Fruit fly (Drosophila melanogaster) whole organism, embryonic: ENCODE data around the gene ZnT63C.
A peak's percentile ranks its signal among the peaks of the same experiment; 100 is the strongest.

ENCODE experiments used
- Awh ChIP-seq: fragments of 200-800 bp; sonication (Bioruptor generic); IDR thresholded peaks from 2 replicates; pipeline ENCODE4, ENCODE4 v1.3.6; 2022; ENCODE audit warnings: missing biosample characterization, missing genetic modification characterization
- Blimp-1 ChIP-seq: fragments of 200-800 bp; sonication (Bioruptor generic); optimal IDR thresholded peaks from 3 replicates; lab custom pipeline; 2018; ENCODE audit warnings: missing biosample characterization, missing genetic modification characterization, mild to moderate bottlenecking, moderate library complexity, missing genetic modification reagents
- CG10209 ChIP-seq: fragments of 200-800 bp; sonication (Bioruptor generic); optimal IDR thresholded peaks from 3 replicates; lab custom pipeline; 2017; ENCODE audit warnings: missing biosample characterization, mild to moderate bottlenecking, missing genetic modification characterization, missing genetic modification reagents
- CG10431 ChIP-seq: fragments of 200-800 bp; sonication (Bioruptor generic); optimal IDR thresholded peaks from 3 replicates; lab custom pipeline; 2018; ENCODE audit warnings: missing biosample characterization, mild to moderate bottlenecking, missing genetic modification characterization
- CG10979 ChIP-seq: fragments of 200-800 bp; sonication (Bioruptor generic); optimal IDR thresholded peaks from 2 replicates; lab custom pipeline; 2018; ENCODE audit warnings: missing biosample characterization, mild to moderate bottlenecking, missing genetic modification characterization, moderate library complexity
- CG11398 ChIP-seq: fragments of 200-800 bp; sonication (Bioruptor generic); optimal IDR thresholded peaks from 2 replicates; lab custom pipeline; 2016; ENCODE audit warnings: missing biosample characterization, missing genetic modification characterization
- CG12071 ChIP-seq: fragments of 200-800 bp; sonication (Bioruptor generic); optimal IDR thresholded peaks from 3 replicates; lab custom pipeline; 2018; ENCODE audit warnings: missing biosample characterization, mild to moderate bottlenecking, missing genetic modification characterization
- CG12299 ChIP-seq: fragments of 200-800 bp; sonication (Bioruptor generic); optimal IDR thresholded peaks from 2 replicates; lab custom pipeline; 2018; ENCODE audit warnings: missing biosample characterization, mild to moderate bottlenecking, missing genetic modification characterization
- CG12391 ChIP-seq: fragments of 200-800 bp; sonication (Bioruptor generic); optimal IDR thresholded peaks from 3 replicates; lab custom pipeline; 2018; ENCODE audit warnings: missing biosample characterization, mild to moderate bottlenecking, missing genetic modification characterization, moderate library complexity
- CG14441 ChIP-seq: fragments of 200-800 bp; sonication (Bioruptor generic); IDR thresholded peaks from 2 replicates; pipeline ENCODE4 v1.3.6; 2022; ENCODE audit warnings: missing biosample characterization, missing genetic modification characterization
- CG14667 ChIP-seq: fragments of 200-800 bp; sonication (Bioruptor generic); IDR thresholded peaks from 2 replicates; pipeline ENCODE4 v1.3.6; 2022; ENCODE audit warnings: missing biosample characterization, missing genetic modification characterization
- CG14710 ChIP-seq: fragments of 200-800 bp; sonication (Bioruptor generic); optimal IDR thresholded peaks from 3 replicates; lab custom pipeline; 2019; ENCODE audit warnings: missing biosample characterization, mild to moderate bottlenecking, missing genetic modification characterization, moderate library complexity
- CG1792 ChIP-seq: fragments of 200-800 bp; sonication (Bioruptor generic); optimal IDR thresholded peaks from 2 replicates; lab custom pipeline; 2016; ENCODE audit warnings: missing biosample characterization, missing genetic modification characterization
- CG1832 ChIP-seq: fragments of 200-800 bp; sonication (Bioruptor generic); optimal IDR thresholded peaks from 2 replicates; lab custom pipeline; 2017; ENCODE audit warnings: missing biosample characterization, mild to moderate bottlenecking, missing genetic modification characterization, inconsistent platforms
- CG18599 ChIP-seq: fragments of 200-800 bp; sonication (Bioruptor generic); optimal IDR thresholded peaks from 3 replicates; lab custom pipeline; 2017; ENCODE audit warnings: missing biosample characterization, missing genetic modification characterization, mild to moderate bottlenecking, moderate library complexity, missing genetic modification reagents
- CG18764 ChIP-seq: fragments of 200-800 bp; sonication (Bioruptor generic); optimal IDR thresholded peaks from 3 replicates; lab custom pipeline; 2016; ENCODE audit warnings: missing biosample characterization, missing genetic modification characterization
- CG2202 ChIP-seq: fragments of 200-800 bp; sonication (Bioruptor generic); optimal IDR thresholded peaks from 2 replicates; lab custom pipeline; 2018; ENCODE audit warnings: missing biosample characterization, mild to moderate bottlenecking, missing genetic modification characterization
- CG2678 ChIP-seq: fragments of 200-800 bp; sonication (Bioruptor generic); optimal IDR thresholded peaks from 3 replicates; lab custom pipeline; 2019; ENCODE audit warnings: missing biosample characterization, mild to moderate bottlenecking, missing genetic modification characterization, moderate library complexity
- CG2889 ChIP-seq: fragments of 200-800 bp; sonication (Bioruptor generic); IDR thresholded peaks from 3 replicates; pipeline ENCODE4 v1.3.6; 2022; ENCODE audit warnings: missing biosample characterization, missing genetic modification characterization
- CG30431 ChIP-seq: fragments of 200-800 bp; sonication (Bioruptor generic); optimal IDR thresholded peaks from 2 replicates; lab custom pipeline; 2017; ENCODE audit warnings: missing biosample characterization, missing genetic modification characterization
- CG31441 ChIP-seq: fragments of 200-800 bp; sonication (Bioruptor generic); IDR thresholded peaks from 2 replicates; pipeline ENCODE4 v1.3.6; 2022; ENCODE audit warnings: missing biosample characterization, missing genetic modification characterization
- CG33557 ChIP-seq: fragments of 200-800 bp; sonication (Bioruptor generic); optimal IDR thresholded peaks from 2 replicates; lab custom pipeline; 2019; ENCODE audit warnings: missing biosample characterization, mild to moderate bottlenecking, missing genetic modification characterization, moderate library complexity
- CG4820 ChIP-seq: fragments of 200-800 bp; sonication (Bioruptor generic); optimal IDR thresholded peaks from 3 replicates; lab custom pipeline; 2016; ENCODE audit warnings: missing biosample characterization, missing genetic modification characterization
- CG5245 ChIP-seq: fragments of 200-800 bp; sonication (Bioruptor generic); optimal IDR thresholded peaks from 3 replicates; lab custom pipeline; 2016; ENCODE audit warnings: missing biosample characterization, missing genetic modification characterization
- CG6683 ChIP-seq: fragments of 200-800 bp; sonication (Bioruptor generic); optimal IDR thresholded peaks from 2 replicates; lab custom pipeline; 2017; ENCODE audit warnings: missing biosample characterization, mild to moderate bottlenecking, missing genetic modification characterization, missing genetic modification reagents
- CG7271 ChIP-seq: fragments of 200-800 bp; sonication (Bioruptor generic); optimal IDR thresholded peaks from 2 replicates; lab custom pipeline; 2018; ENCODE audit warnings: missing biosample characterization, mild to moderate bottlenecking, missing genetic modification characterization, moderate library complexity
- D ChIP-seq, 2 experiments: fragments of 200-800 bp in 1 of 2; fragments of >200 bp in 1 of 2; sonication (Bioruptor generic) in 1 of 2; optimal IDR thresholded peaks; 2 replicates in 1 of 2; 3 replicates in 1 of 2; lab custom pipeline; 2017; ENCODE audit warnings: mild to moderate bottlenecking in 1 of 2, missing biosample characterization in 1 of 2, missing genetic modification characterization in 1 of 2, missing genetic modification reagents in 1 of 2
- Deaf1 ChIP-seq: fragments of 200-800 bp; optimal IDR thresholded peaks from 3 replicates; lab custom pipeline; 2019; ENCODE audit warnings: missing biosample characterization, mild to moderate bottlenecking, missing genetic modification characterization, moderate library complexity
- Dref ChIP-seq: fragments of 200-800 bp; sonication (Bioruptor generic); IDR thresholded peaks from 2 replicates; pipeline ENCODE4 v1.3.6; 2022; ENCODE audit warnings: missing biosample characterization, missing genetic modification characterization
- Med ChIP-seq: fragments of 200-800 bp; sonication (Bioruptor generic); peaks from one replicate; lab custom pipeline; 2016; ENCODE audit warnings: missing biosample characterization, missing genetic modification characterization, mild to moderate bottlenecking, inconsistent platforms, moderate library complexity
- Meics ChIP-seq: fragments of 200-800 bp; sonication (Bioruptor generic); optimal IDR thresholded peaks from 2 replicates; lab custom pipeline; 2017; ENCODE audit warnings: missing biosample characterization, mild to moderate bottlenecking, missing genetic modification characterization
- NC2β ChIP-seq: fragments of 200-800 bp; sonication (Bioruptor generic); optimal IDR thresholded peaks from 2 replicates; lab custom pipeline; 2016; ENCODE audit warnings: missing biosample characterization, missing genetic modification characterization
- Nf-YA ChIP-seq: fragments of 200-800 bp; sonication (Bioruptor generic); IDR thresholded peaks from 2 replicates; pipeline ENCODE4 v1.3.6; 2022; ENCODE audit warnings: missing biosample characterization, missing genetic modification characterization
- Pdp1 ChIP-seq, 2 experiments: fragments of 200-800 bp; sonication (Bioruptor generic); optimal IDR thresholded peaks; 3 replicates each; lab custom pipeline; 2016; ENCODE audit warnings: missing biosample characterization in 2 of 2, missing genetic modification characterization in 2 of 2, mild to moderate bottlenecking in 1 of 2, moderate library complexity in 1 of 2
- Xrp1 ChIP-seq: fragments of 200-800 bp; sonication (Bioruptor generic); IDR thresholded peaks from 2 replicates; pipeline ENCODE4 v1.3.6; 2022; ENCODE audit warnings: missing biosample characterization, missing genetic modification characterization
- YL-1 ChIP-seq: fragments of 200-800 bp; sonication (Bioruptor generic); optimal IDR thresholded peaks from 3 replicates; lab custom pipeline; 2017; ENCODE audit warnings: missing biosample characterization, mild to moderate bottlenecking, missing genetic modification characterization
- aop ChIP-seq: fragments of 200-800 bp; sonication (Bioruptor generic); IDR thresholded peaks from 2 replicates; pipeline ENCODE4 v1.3.6; 2022; ENCODE audit warnings: missing biosample characterization, missing genetic modification characterization
- bab2 ChIP-seq: fragments of 200-800 bp; sonication (Bioruptor generic); optimal IDR thresholded peaks from 2 replicates; lab custom pipeline; 2016; ENCODE audit warnings: missing biosample characterization, missing genetic modification characterization
- bsh ChIP-seq, 2 experiments: fragments of 200-800 bp; sonication (Bioruptor generic); optimal IDR thresholded peaks; 2 replicates each; lab custom pipeline; 2017 to 2018; ENCODE audit warnings: mild to moderate bottlenecking in 2 of 2, missing biosample characterization in 2 of 2, missing genetic modification characterization in 2 of 2, moderate library complexity in 1 of 2
- chm ChIP-seq: fragments of 200-800 bp; sonication (Bioruptor generic); IDR thresholded peaks from 2 replicates; pipeline ENCODE4 v1.3.6; 2022; ENCODE audit warnings: missing biosample characterization, missing genetic modification characterization
- esg ChIP-seq: fragments of 200-800 bp; sonication (Bioruptor generic); conservative IDR thresholded peaks from 2 replicates; pipeline ENCODE4 v1.3.6; 2022; ENCODE audit warnings: missing biosample characterization, missing genetic modification characterization
- eve ChIP-seq, 2 experiments: fragments of >200 bp; optimal IDR thresholded peaks; 2 replicates each; lab custom pipeline; 2017; ENCODE audit warnings: missing biosample characterization in 2 of 2, missing genetic modification characterization in 2 of 2
- grau ChIP-seq: fragments of 200-800 bp; optimal IDR thresholded peaks from 3 replicates; lab custom pipeline; 2019; ENCODE audit warnings: missing biosample characterization, mild to moderate bottlenecking, missing genetic modification characterization, moderate library complexity
- lov ChIP-seq, 2 experiments: fragments of 200-800 bp in 1 of 2; fragments of >200 bp in 1 of 2; sonication (Bioruptor generic) in 1 of 2; IDR thresholded peaks in 1 of 2; optimal IDR thresholded peaks in 1 of 2; 2 replicates in 1 of 2; 3 replicates in 1 of 2; pipeline versions ENCODE4 v1.3.6 to Lab custom; 2017 to 2022; ENCODE audit warnings: missing biosample characterization in 1 of 2, missing genetic modification characterization in 1 of 2
- odd ChIP-seq: fragments of 200-800 bp; sonication (Bioruptor generic); optimal IDR thresholded peaks from 2 replicates; lab custom pipeline; 2017; ENCODE audit warnings: missing biosample characterization, mild to moderate bottlenecking, missing genetic modification characterization
- pum ChIP-seq: fragments of 200-800 bp; sonication (Bioruptor generic); optimal IDR thresholded peaks from 2 replicates; lab custom pipeline; 2016; ENCODE audit warnings: missing biosample characterization, missing genetic modification characterization
- salm ChIP-seq: fragments of 200-800 bp; sonication (Bioruptor generic); optimal IDR thresholded peaks from 2 replicates; lab custom pipeline; 2018; ENCODE audit warnings: missing biosample characterization, mild to moderate bottlenecking, missing genetic modification characterization
- sc ChIP-seq, 3 experiments: fragments of >200 bp in 2 of 3; fragments of 200-800 bp in 1 of 3; sonication (Bioruptor generic) in 1 of 3; optimal IDR thresholded peaks; 2 replicates in 2 of 3; 3 replicates in 1 of 3; lab custom pipeline; 2017; ENCODE audit warnings: mild to moderate bottlenecking in 1 of 3, missing biosample characterization in 1 of 3, missing genetic modification characterization in 1 of 3, missing genetic modification reagents in 1 of 3
- zen ChIP-seq: fragments of 200-800 bp; sonication (Bioruptor generic); optimal IDR thresholded peaks from 3 replicates; lab custom pipeline; 2018; ENCODE audit warnings: missing biosample characterization, mild to moderate bottlenecking, missing genetic modification characterization, moderate library complexity

ZnT63C gene

DNA sequence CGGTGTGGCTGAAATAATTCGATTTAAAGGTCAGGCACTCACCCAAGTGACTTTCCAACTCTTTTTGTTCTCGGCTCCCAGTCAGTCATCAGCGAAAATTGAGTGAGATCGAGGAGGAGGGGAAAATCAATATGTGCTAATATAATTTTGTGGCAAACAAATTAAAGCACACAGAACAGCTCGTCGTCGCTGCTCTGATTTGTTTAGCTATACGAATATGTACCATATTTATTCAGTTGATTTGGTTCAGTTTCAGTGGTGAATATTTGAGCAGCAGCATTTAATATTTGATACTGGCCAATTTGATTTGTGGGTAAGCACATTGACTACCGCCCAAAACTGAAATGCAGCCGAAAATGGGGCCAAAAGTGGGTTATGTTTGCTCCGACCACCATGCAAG lies 1.9 kb downstream of the ZnT63C start (continued):
- TF ChIP-seq CG12299 (tag; lab: Kevin White, UChicago): no peak
- TF ChIP-seq CG30431: peak; percentile 15
- TF ChIP-seq odd (GFP tag; lab: Kevin White, UChicago): peak; percentile 30
- peak; percentile 16; the same call in 1 of the 2 replicates for TF ChIP-seq CG31441 (GFP tag; lab: Robert Waterston, UW)
- peak in 1 of 2 experiments; percentile 83 for TF ChIP-seq bsh (GFP tag; optimal IDR thresholded peaks at IDR 0.05; lab: Kevin White, UChicago)
- TF ChIP-seq CG4820 (GFP tag; lab: Kevin White, UChicago): peak; percentile 40
- TF ChIP-seq CG33557 (GFP tag; lab: Kevin White, UChicago): no peak
- TF ChIP-seq chm: no peak
- TF ChIP-seq Awh (GFP tag; lab: Robert Waterston, UW): no peak
- TF ChIP-seq salm: peak; percentile 9
- TF ChIP-seq CG1792: peak; percentile 58
- peak; percentile 60 for TF ChIP-seq CG2678 (tag; lab: Kevin White, UChicago)
- TF ChIP-seq grau: peak; percentile 25
- peak; percentile 6 for TF ChIP-seq CG12391 (tag; lab: Kevin White, UChicago)
- no peak for TF ChIP-seq CG10431 (GFP tag; lab: Kevin White, UChicago)
- no peak for TF ChIP-seq YL-1 (GFP tag; lab: Kevin White, UChicago)
- TF ChIP-seq CG11398 (GFP tag; lab: Kevin White, UChicago): peak; percentile 35
- no peak for TF ChIP-seq Nf-YA (GFP tag; lab: Robert Waterston, UW)
- TF ChIP-seq CG12071 (GFP tag; lab: Kevin White, UChicago): peak; percentile 58
- no peak for TF ChIP-seq pum (GFP tag; lab: Kevin White, UChicago)
- no peak for TF ChIP-seq Dref (GFP tag; lab: Robert Waterston, UW)
- TF ChIP-seq CG10979 (tag; lab: Kevin White, UChicago): peak; percentile 39
- TF ChIP-seq CG2202 (tag; lab: Kevin White, UChicago): peak; percentile 64
- TF ChIP-seq Xrp1 (GFP tag; lab: Robert Waterston, UW): peak; percentile 46; the same call in 1 of the 2 replicates
- no peak for TF ChIP-seq D (optimal IDR thresholded peaks at IDR 0.05; lab: Kevin White, UChicago)
- peak; percentile 15 for TF ChIP-seq D (GFP tag; optimal IDR thresholded peaks at IDR 0.05; lab: Kevin White, UChicago)
- TF ChIP-seq Meics (GFP tag; lab: Kevin White, UChicago): peak; percentile 17
- no peak for TF ChIP-seq Deaf1
- TF ChIP-seq CG1832 (GFP tag; lab: Kevin White, UChicago): no peak
- TF ChIP-seq eve (GFP tag; optimal IDR thresholded peaks at IDR 0.05; lab: Kevin White, UChicago): no peak
- no peak for TF ChIP-seq lov (optimal IDR thresholded peaks at IDR 0.05; lab: Kevin White, UChicago)
- TF ChIP-seq lov (GFP tag; IDR thresholded peaks at IDR 0.05; lab: Robert Waterston, UW): 0 out of 3 replicates have a peak, but pooled peaks have one; percentile 12
- TF ChIP-seq zen (tag; lab: Kevin White, UChicago): no peak
- TF ChIP-seq esg (GFP tag; lab: Robert Waterston, UW): no peak
- no peak for TF ChIP-seq CG6683 (GFP tag; lab: Kevin White, UChicago)
- no peak for TF ChIP-seq CG14667 (GFP tag; lab: Robert Waterston, UW)
- TF ChIP-seq CG18599: peak; percentile 6
- TF ChIP-seq CG10209 (GFP tag; lab: Kevin White, UChicago): peak; percentile 74
- TF ChIP-seq NC2β: peak; percentile 45
- peak; percentile 30 for TF ChIP-seq CG14710 (tag; lab: Kevin White, UChicago)
- TF ChIP-seq CG14441: no peak
- TF ChIP-seq CG5245: peak; percentile 13
- peak; percentile 68 for TF ChIP-seq Blimp-1
- TF ChIP-seq Pdp1 (GFP tag; optimal IDR thresholded peaks at IDR 0.05; lab: Kevin White, UChicago): peak in 1 of 2 experiments; percentile 38
- no peak for TF ChIP-seq aop (GFP tag; lab: Robert Waterston, UW)
- no peak for TF ChIP-seq CG2889 (GFP tag; lab: Robert Waterston, UW)
- TF ChIP-seq bab2: peak; percentile 50
- no peak for TF ChIP-seq sc (optimal IDR thresholded peaks at IDR 0.05; lab: Kevin White, UChicago)
- peak; percentile 61 for TF ChIP-seq sc (GFP tag; optimal IDR thresholded peaks at IDR 0.05; lab: Kevin White, UChicago)
- TF ChIP-seq CG18764 (GFP tag; lab: Kevin White, UChicago): peak; percentile 55
- peak; percentile 94 for TF ChIP-seq Med (GFP tag; lab: Kevin White, UChicago)
- TF ChIP-seq CG7271 (tag; lab: Kevin White, UChicago): no peak
